Fruit fly (Drosophila melanogaster): ENCODE results near the gene Scp2.
A peak's percentile ranks its signal among the peaks of the same experiment; 100 is the strongest.

DNA sequence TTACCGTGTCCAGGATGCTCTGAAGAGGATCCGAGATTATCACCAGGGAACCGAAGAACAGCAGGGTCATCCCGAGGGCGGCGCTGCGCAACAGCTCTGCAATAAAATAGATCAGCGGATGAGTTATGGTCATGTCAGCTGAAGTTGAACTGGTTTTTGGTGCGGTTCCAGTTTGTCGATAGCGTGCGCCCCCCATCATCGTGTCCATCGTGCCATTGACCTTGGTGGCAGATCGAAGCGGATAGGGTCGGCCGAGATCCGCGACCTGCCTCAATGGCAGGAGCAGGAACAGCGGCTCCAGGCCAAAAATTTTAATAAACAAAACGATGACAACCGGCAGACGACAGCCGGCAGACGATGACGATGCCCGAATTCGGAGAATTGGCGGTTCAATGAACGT lies 16.2 kb upstream of the Scp2 start:
- TF ChIP-seq CG8478 (optimal IDR thresholded peaks at IDR 0.05), result no peak
- no peak for TF ChIP-seq psq (optimal IDR thresholded peaks at IDR 0.05)
- no peak for TF ChIP-seq Dll (optimal IDR thresholded peaks at IDR 0.05)
- peak in 1 of 2 experiments; percentile 38 for TF ChIP-seq EcR (GFP tag; optimal IDR thresholded peaks at IDR 0.05)
- no peak for TF ChIP-seq usp (GFP tag; optimal IDR thresholded peaks at IDR 0.05)
- no peak for TF ChIP-seq pan (optimal IDR thresholded peaks at IDR 0.05)

Measured in whole organism.